Worm (Caenorhabditis elegans): ENCODE data around the gene set-21.

The set-21 gene

DNA sequence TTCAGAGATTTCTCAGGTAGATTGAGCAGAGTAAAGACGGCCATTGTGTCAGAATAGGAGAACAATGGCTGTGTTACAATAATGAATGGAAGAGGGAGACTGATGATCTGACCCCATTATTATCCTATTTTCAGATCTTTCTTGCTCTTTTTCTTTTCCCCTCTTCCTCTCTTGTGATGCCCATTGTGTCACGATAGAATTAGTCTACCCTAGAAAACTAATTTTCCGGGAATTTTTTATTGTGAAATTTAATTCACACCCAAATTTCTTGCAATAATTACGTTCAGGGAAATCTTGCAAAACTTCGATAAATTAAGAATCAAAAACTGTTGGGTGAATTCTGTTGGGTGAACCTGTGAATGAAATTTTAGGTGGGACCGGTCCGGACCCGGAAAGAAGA, 50.4 kb downstream of the set-21 start, which contains the start of gene fbxb-75:
TSS of gene fbxb-75 (minus strand) at position 101 of the 400 bp plus-strand sequence.
- TF ChIP-seq gmeb-1 (tag; optimal IDR thresholded peaks at IDR 0.05), result no peak
- TF ChIP-seq sma-3 (GFP tag; optimal IDR thresholded peaks at IDR 0.05), result no peak
- TF ChIP-seq unc-39 (tag; optimal IDR thresholded peaks at IDR 0.05), result no peak
- no peak for TF ChIP-seq nhr-10 (tag; optimal IDR thresholded peaks at IDR 0.05)
- TF ChIP-seq nhr-23 (tag; optimal IDR thresholded peaks at IDR 0.05), result no peak
- TF ChIP-seq sma-9 (GFP tag; optimal IDR thresholded peaks at IDR 0.05), result no peak
- no peak for TF ChIP-seq sma-9 (tag; optimal IDR thresholded peaks at IDR 0.05)
- no peak for TF ChIP-seq lin-13 (GFP tag; optimal IDR thresholded peaks at IDR 0.05)
- TF ChIP-seq unc-62 (GFP tag; optimal IDR thresholded peaks at IDR 0.05), result no peak
- TF ChIP-seq zag-1 (tag; optimal IDR thresholded peaks at IDR 0.05), result no peak
- TF ChIP-seq nhr-6 (tag; optimal IDR thresholded peaks at IDR 0.05), result no peak
- TF ChIP-seq mab-5 (tag; optimal IDR thresholded peaks at IDR 0.05), result no peak
- TF ChIP-seq lin-11 (tag; optimal IDR thresholded peaks at IDR 0.05), result no peak
- no peak for TF ChIP-seq unc-55 (GFP tag; optimal IDR thresholded peaks at IDR 0.05)
- TF ChIP-seq C34F6.9 (tag; optimal IDR thresholded peaks at IDR 0.05), result no peak
- no peak for TF ChIP-seq mdl-1 (tag; optimal IDR thresholded peaks at IDR 0.05)
- no peak for TF ChIP-seq nhr-25 (tag; optimal IDR thresholded peaks at IDR 0.05)
- no peak for TF ChIP-seq F13H6.1 (tag; optimal IDR thresholded peaks at IDR 0.05)
- no peak for TF ChIP-seq fos-1 (tag; optimal IDR thresholded peaks at IDR 0.05)
- no peak for TF ChIP-seq egl-27 (tag; optimal IDR thresholded peaks at IDR 0.05)
